Worm (Caenorhabditis elegans) whole organism, young adult: ENCODE data around the gene vab-1.

Experiments
- C06A6.2 ChIP-seq: fragments of 200-800 bp; sonication (Bioruptor generic); conservative IDR thresholded peaks from 2 replicates; pipeline ENCODE4 v1.3.6; 2022; ENCODE audit warnings: missing genetic modification characterization, missing compliant biosample characterization
- F23B12.7 ChIP-seq: sonication (generic microtip); optimal IDR thresholded peaks from 2 replicates; lab custom pipeline; 2017; ENCODE audit warnings: missing genetic modification characterization, mild to moderate bottlenecking, missing compliant biosample characterization, antibody characterized with exemption, moderate library complexity; ENCODE audit not compliant: insufficient read depth
- F39B2.1 ChIP-seq: fragments of 200-800 bp; sonication (Bioruptor generic); IDR thresholded peaks from 2 replicates; pipeline ENCODE4 v1.3.6; 2022; ENCODE audit warnings: missing genetic modification reagents, missing genetic modification characterization, missing compliant biosample characterization
- T26A5.8 ChIP-seq: sonication (generic microtip); optimal IDR thresholded peaks from 2 replicates; lab custom pipeline; 2016; ENCODE audit warnings: missing genetic modification characterization, missing compliant biosample characterization
- Y67H2A.10 ChIP-seq: fragments of 200-800 bp; sonication (Bioruptor generic); conservative IDR thresholded peaks from 2 replicates; pipeline ENCODE4 v1.3.6; 2022; ENCODE audit warnings: missing genetic modification reagents, missing genetic modification characterization, missing compliant biosample characterization
- atf-7 ChIP-seq: sonication (generic microtip); optimal IDR thresholded peaks from 2 replicates; lab custom pipeline; 2017; ENCODE audit warnings: mild to moderate bottlenecking, missing genetic modification characterization, missing compliant biosample characterization
- bed-2 ChIP-seq: fragments of 200-800 bp; sonication (Bioruptor generic); IDR thresholded peaks from 2 replicates; pipeline ENCODE4 v1.3.6; 2022; ENCODE audit warnings: missing genetic modification reagents, missing genetic modification characterization, missing compliant biosample characterization
- ceh-27 ChIP-seq: fragments of 200-800 bp; sonication (Bioruptor generic); optimal IDR thresholded peaks from 2 replicates; lab custom pipeline; 2018; ENCODE audit warnings: mild to moderate bottlenecking, missing genetic modification characterization, moderate library complexity, missing compliant biosample characterization
- ceh-58 ChIP-seq: fragments of 200-800 bp; sonication (Bioruptor generic); IDR thresholded peaks from 2 replicates; pipeline ENCODE4 v1.3.6; 2022; ENCODE audit warnings: missing genetic modification characterization, missing compliant biosample characterization
- ceh-91 ChIP-seq: fragments of 200-800 bp; sonication (Bioruptor generic); IDR thresholded peaks from 2 replicates; pipeline ENCODE4 v1.3.6; 2022; ENCODE audit warnings: missing genetic modification reagents, missing genetic modification characterization, missing compliant biosample characterization
- ets-4 ChIP-seq: fragments of 200-800 bp; sonication (Bioruptor generic); optimal IDR thresholded peaks from 2 replicates; lab custom pipeline; 2018; ENCODE audit warnings: mild to moderate bottlenecking, missing genetic modification characterization, missing compliant biosample characterization
- him-1 ChIP-seq: sonication (generic microtip); optimal IDR thresholded peaks from 2 replicates; lab custom pipeline; 2016; ENCODE audit warnings: missing genotype, missing genetic modification reagents, missing genetic modification characterization, missing compliant biosample characterization
- hlh-26 ChIP-seq: fragments of 200-800 bp; sonication (Bioruptor generic); conservative IDR thresholded peaks from 2 replicates; pipeline ENCODE4 v1.3.6; 2022; ENCODE audit warnings: missing genetic modification reagents, missing genetic modification characterization, missing compliant biosample characterization
- hmg-1.2 ChIP-seq: fragments of 200-800 bp; sonication (Bioruptor generic); IDR thresholded peaks from 2 replicates; pipeline ENCODE4 v1.3.6; 2022; ENCODE audit warnings: missing genetic modification reagents, missing genetic modification characterization, missing compliant biosample characterization
- lin-35 ChIP-seq, 3 experiments: fragments of 150-350 bp in 2 of 3; sonication (generic microtip) in 1 of 3; optimal IDR thresholded peaks; 2 replicates each; lab custom pipeline; 2014 to 2018; ENCODE audit warnings: missing biosample characterization in 3 of 3, missing genetic modification characterization in 3 of 3, missing genetic modification reagents in 3 of 3
- madf-8 ChIP-seq: fragments of 200-800 bp; sonication (Bioruptor generic); conservative IDR thresholded peaks from 2 replicates; pipeline ENCODE4 v1.3.6; 2022; ENCODE audit warnings: missing genetic modification reagents, missing genetic modification characterization, missing compliant biosample characterization
- mcd-1 ChIP-seq: fragments of 200-800 bp; sonication (Bioruptor generic); IDR thresholded peaks from 2 replicates; pipeline ENCODE4 v1.3.6; 2022; ENCODE audit warnings: missing genetic modification reagents, missing genetic modification characterization, missing compliant biosample characterization
- nhr-179 ChIP-seq: sonication (generic microtip); optimal IDR thresholded peaks from 2 replicates; lab custom pipeline; 2016; ENCODE audit warnings: mild to moderate bottlenecking, missing genetic modification characterization, missing compliant biosample characterization
- nhr-27 ChIP-seq: fragments of 200-800 bp; sonication (Bioruptor generic); optimal IDR thresholded peaks from 2 replicates; lab custom pipeline; 2018; ENCODE audit warnings: mild to moderate bottlenecking, missing genetic modification characterization, moderate library complexity, missing compliant biosample characterization
- nhr-90 ChIP-seq: sonication (generic microtip); optimal IDR thresholded peaks from 2 replicates; lab custom pipeline; 2016; ENCODE audit warnings: missing genotype, mild to moderate bottlenecking, missing genetic modification characterization, missing compliant biosample characterization
- pha-4 ChIP-seq: fragments of 150-350 bp; sonication (generic microtip); optimal IDR thresholded peaks from 2 replicates; lab custom pipeline; 2014; ENCODE audit warnings: missing biosample characterization, missing genetic modification reagents, missing genetic modification characterization
- repo-1 ChIP-seq: sonication (generic microtip); optimal IDR thresholded peaks from 2 replicates; lab custom pipeline; 2017; ENCODE audit warnings: mild to moderate bottlenecking, missing genetic modification characterization, missing compliant biosample characterization
- sea-2 ChIP-seq: fragments of 200-800 bp; sonication (Bioruptor generic); IDR thresholded peaks from 2 replicates; pipeline ENCODE4 v1.3.6; 2022; ENCODE audit warnings: missing genetic modification characterization, missing compliant biosample characterization
- sptf-2 ChIP-seq: fragments of 200-800 bp; sonication (Bioruptor generic); optimal IDR thresholded peaks from 2 replicates; lab custom pipeline; 2018; ENCODE audit warnings: mild to moderate bottlenecking, missing genetic modification characterization, missing compliant biosample characterization
- tbp1 ChIP-seq: fragments of 200-800 bp; sonication (Bioruptor generic); optimal IDR thresholded peaks from 2 replicates; lab custom pipeline; 2018; ENCODE audit warnings: mild to moderate bottlenecking, missing genetic modification characterization, missing compliant biosample characterization
- ztf-3 ChIP-seq: fragments of 200-800 bp; sonication (Bioruptor generic); optimal IDR thresholded peaks from 2 replicates; lab custom pipeline; 2018; ENCODE audit warnings: mild to moderate bottlenecking, missing genetic modification characterization, missing compliant biosample characterization
- ztf-6 ChIP-seq: fragments of 200-800 bp; sonication (Bioruptor generic); IDR thresholded peaks from 2 replicates; pipeline ENCODE4 v1.3.6; 2022; ENCODE audit warnings: missing genetic modification reagents, missing genetic modification characterization, missing compliant biosample characterization

Gene vab-1

ce11 chrII:4626606-4627005 lies 54.8 kb downstream of the vab-1 start, which contains the start of gene F35D11.1:
Gene F35D11.1, plus strand, starts transcription at chrII:4626906.
- TF ChIP-seq hmg-1.2 (GFP tag; lab: Robert Waterston, UW) (no peak), bed-2 (GFP tag; lab: Robert Waterston, UW) (no peak)
- TF ChIP-seq, all 124 proteins: peak for 0

- no peak for TF ChIP-seq ceh-91 (GFP tag; lab: Robert Waterston, UW)
- TF ChIP-seq, all 124 proteins: peak for 0
These were observed 59.7 kb downstream of the vab-1 start for ce11 chrII:4631479-4631878.

ce11 chrII:4638241-4638640 lies 66.4 kb downstream of the vab-1 start, which contains the start of gene che-10:
Gene che-10, minus strand, starts transcription at chrII:4638341.
- TF ChIP-seq madf-8 (GFP tag; lab: Robert Waterston, UW), result no peak
- TF ChIP-seq F39B2.1 (GFP tag; lab: Robert Waterston, UW), result no peak
- no peak for TF ChIP-seq sea-2 (GFP tag; lab: Robert Waterston, UW)
- no peak for TF ChIP-seq C06A6.2
- no peak for TF ChIP-seq hlh-26 (GFP tag; lab: Robert Waterston, UW)
- TF ChIP-seq sptf-2 (GFP tag; lab: Kevin White, UChicago), result no peak
- no peak for TF ChIP-seq ztf-3 (GFP tag; lab: Kevin White, UChicago)

ce11 chrII:4638891-4639290 lies 67.1 kb downstream of the vab-1 start:
- TF ChIP-seq him-1, result no peak
- TF ChIP-seq nhr-27 (tag; lab: Kevin White, UChicago), result no peak
- TF ChIP-seq ceh-58 (GFP tag; lab: Robert Waterston, UW), result no peak
- TF ChIP-seq tbp1 (GFP tag; lab: Kevin White, UChicago), result no peak
- no peak for TF ChIP-seq lin-35 (GFP tag; optimal IDR thresholded peaks at IDR 0.05; lab: Kevin White, UChicago)
- no peak for TF ChIP-seq mcd-1 (GFP tag; lab: Robert Waterston, UW)
- TF ChIP-seq sptf-2 (GFP tag; lab: Kevin White, UChicago), result no peak
- TF ChIP-seq pha-4 (tag; lab: Kevin White, UChicago), result no peak
- TF ChIP-seq F23B12.7 (tag; lab: Kevin White, UChicago), result no peak
- TF ChIP-seq nhr-90, result no peak
- no peak for TF ChIP-seq nhr-179
- TF ChIP-seq ceh-91 (GFP tag; lab: Robert Waterston, UW), result no peak
- TF ChIP-seq ztf-3 (GFP tag; lab: Kevin White, UChicago), result no peak
- TF ChIP-seq ztf-6 (GFP tag; lab: Robert Waterston, UW), result no peak
- no peak for TF ChIP-seq atf-7 (tag; lab: Kevin White, UChicago)
- no peak for TF ChIP-seq ets-4 (GFP tag; lab: Kevin White, UChicago)
- no peak for TF ChIP-seq T26A5.8 (tag; lab: Kevin White, UChicago)
- no peak for TF ChIP-seq ceh-27 (GFP tag; lab: Kevin White, UChicago)
- TF ChIP-seq Y67H2A.10 (GFP tag; lab: Robert Waterston, UW), result no peak
- no peak for TF ChIP-seq repo-1 (tag; lab: Kevin White, UChicago)
